Worm (Caenorhabditis elegans): Measurements from ENCODE around the gene rml-3.

DNA sequence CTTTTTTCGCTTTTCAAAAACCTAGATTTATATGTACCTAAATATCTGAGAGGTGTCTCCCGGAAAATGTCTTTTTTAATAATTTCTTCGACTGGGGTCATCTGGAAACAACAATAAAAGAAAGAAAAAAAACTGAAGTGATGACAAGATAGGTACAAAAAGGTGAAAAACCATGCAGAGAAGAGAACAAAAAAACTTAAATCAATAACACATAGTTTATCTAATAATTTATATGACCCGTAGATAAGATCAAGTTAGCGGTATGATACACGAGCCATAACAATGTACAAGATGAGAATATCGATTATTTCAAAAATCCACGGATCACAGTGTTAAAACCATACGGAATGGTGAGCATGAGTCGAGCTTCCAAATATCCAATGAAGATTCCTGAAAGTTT, 32.6 kb downstream of the rml-3 start, which contains the start of gene mtp-18:
- TF ChIP-seq W03F9.2 (tag; optimal IDR thresholded peaks at IDR 0.05): no peak
- no peak for TF ChIP-seq him-1 (tag; optimal IDR thresholded peaks at IDR 0.05)
- TF ChIP-seq dao-5 (tag; optimal IDR thresholded peaks at IDR 0.05): no peak

All from whole organism, L4/young adult.